Fruit fly (Drosophila melanogaster) S2 (cell line): ENCODE data around the gene Gp93.
"Not testable (repeated sequence)": the region's sequence is repeated elsewhere in the genome, so short reads cannot be mapped to it uniquely, and the experiment has no call there.

Source experiments
- CG8478 ChIP-seq: fragments of >200 bp; optimal IDR thresholded peaks from 2 replicates; lab custom pipeline; 2018
- CTCF ChIP-seq, 2 experiments: fragments of >200 bp; optimal IDR thresholded peaks; 2 replicates each; lab custom pipeline; 2018

The Gp93 gene

dm6 chr3R:27931461-27931860 is 17.1 kb upstream of the Gp93 start:
- TF ChIP-seq CTCF (optimal IDR thresholded peaks at IDR 0.05; lab: Kevin White, UChicago) (no peak), CG8478 (lab: Kevin White, UChicago) (no peak)

dm6 chr3R:27937752-27938694 is 10.5 kb upstream of the Gp93 start, which contains the start of the genes NSD and BOD1:
TSS of gene NSD (minus strand) at chr3R:27937853.
TSS of gene BOD1 (plus strand) at chr3R:27938245.
- no peak for TF ChIP-seq CTCF (optimal IDR thresholded peaks at IDR 0.05; lab: Kevin White, UChicago)

- TF ChIP-seq CG8478 (lab: Kevin White, UChicago), result no peak
- no peak for TF ChIP-seq CTCF (optimal IDR thresholded peaks at IDR 0.05; lab: Kevin White, UChicago)
Observed at dm6 chr3R:27945398-27945797, 3.1 kb upstream of the Gp93 start.

dm6 chr3R:27946555-27947204 is 1.8 kb upstream of the Gp93 start:
- TF ChIP-seq CG8478 (lab: Kevin White, UChicago) (no peak), CTCF (optimal IDR thresholded peaks at IDR 0.05; lab: Kevin White, UChicago) (no peak)

- TF ChIP-seq CG8478 (lab: Kevin White, UChicago) (no peak), CTCF (optimal IDR thresholded peaks at IDR 0.05; lab: Kevin White, UChicago) (peak in 1 of 2 experiments; percentile 18)
Observed at dm6 chr3R:27947682-27948245, 747 bp upstream of the Gp93 start, which contains the start of gene mfrn. TSS of gene mfrn (minus strand) at chr3R:27948021.

- TF ChIP-seq CG8478 (lab: Kevin White, UChicago) (no peak), CTCF (optimal IDR thresholded peaks at IDR 0.05; lab: Kevin White, UChicago) (no peak)
Observed at dm6 chr3R:27953890-27954289, 5.4 kb downstream of the Gp93 start, which contains the start of gene CG4951. TSS of gene CG4951 (minus strand) at chr3R:27954112.

dm6 chr3R:27954533-27954932 is 6.0 kb downstream of the Gp93 start, which contains the start of gene Nep7:
TSS of gene Nep7 (plus strand) at chr3R:27954917.
- TF ChIP-seq CG8478 (lab: Kevin White, UChicago) (no peak), CTCF (optimal IDR thresholded peaks at IDR 0.05; lab: Kevin White, UChicago) (no peak)

- TF ChIP-seq CG8478 (lab: Kevin White, UChicago) (no peak), CTCF (optimal IDR thresholded peaks at IDR 0.05; lab: Kevin White, UChicago) (no peak)
Observed at dm6 chr3R:27957967-27958366, 9.5 kb downstream of the Gp93 start.

- not testable (repeated sequence) for TF ChIP-seq CTCF (optimal IDR thresholded peaks at IDR 0.05; lab: Kevin White, UChicago); CG8478 (lab: Kevin White, UChicago)
Observed at dm6 chr3R:27959145-27959544, 10.6 kb downstream of the Gp93 start, which contains the start of the genes CG42487 and CG4884. TSS of gene CG42487 (minus strand) at chr3R:27959245. TSS of gene CG4884 (minus strand) at chr3R:27959245.

dm6 chr3R:27960473-27960872 is 12.0 kb downstream of the Gp93 start, which contains the start of gene CG31253:
TSS of gene CG31253 (minus strand) at chr3R:27960573.
- not testable (repeated sequence) for TF ChIP-seq CG8478 (lab: Kevin White, UChicago); CTCF (optimal IDR thresholded peaks at IDR 0.05; lab: Kevin White, UChicago)

- TF ChIP-seq CTCF (optimal IDR thresholded peaks at IDR 0.05; lab: Kevin White, UChicago); CG8478 (lab: Kevin White, UChicago): not testable (repeated sequence)
Observed at dm6 chr3R:27963119-27963518, 14.6 kb downstream of the Gp93 start, which contains the start of the genes CG31131 and CG4849. TSS of gene CG31131 (minus strand) at chr3R:27963219. TSS of gene CG4849 (plus strand) at chr3R:27963415.

- TF ChIP-seq CTCF (optimal IDR thresholded peaks at IDR 0.05; lab: Kevin White, UChicago), result no peak
- TF ChIP-seq CG8478 (lab: Kevin White, UChicago), result no peak
Observed at dm6 chr3R:27986794-27987193, 38.3 kb downstream of the Gp93 start.

- TF ChIP-seq CTCF (optimal IDR thresholded peaks at IDR 0.05; lab: Kevin White, UChicago) (no peak), CG8478 (lab: Kevin White, UChicago) (no peak)
Observed at dm6 chr3R:27987329-27987728, 38.8 kb downstream of the Gp93 start.

- TF ChIP-seq CG8478 (lab: Kevin White, UChicago) (no peak), CTCF (optimal IDR thresholded peaks at IDR 0.05; lab: Kevin White, UChicago) (no peak)
Observed at dm6 chr3R:27987772-27988171, 39.3 kb downstream of the Gp93 start.
